Worm (Caenorhabditis elegans) whole organism, dauer: ENCODE measurements around the gene ulp-1.

ENCODE experiments used
- unc-62 ChIP-seq: sonication (generic microtip); optimal IDR thresholded peaks from 2 replicates; lab custom pipeline; 2017; ENCODE audit warnings: missing biosample characterization, missing genetic modification reagents, missing genetic modification characterization

ulp-1 gene

ce11 chrIII:5136033-5136597 is 33.5 kb downstream of the ulp-1 start, which contains the start of gene tbx-2:
tbx-2 (minus strand) TSS chrIII:5136296.
- no peak for TF ChIP-seq unc-62 (GFP tag; lab: Kevin White, UChicago)

DNA sequence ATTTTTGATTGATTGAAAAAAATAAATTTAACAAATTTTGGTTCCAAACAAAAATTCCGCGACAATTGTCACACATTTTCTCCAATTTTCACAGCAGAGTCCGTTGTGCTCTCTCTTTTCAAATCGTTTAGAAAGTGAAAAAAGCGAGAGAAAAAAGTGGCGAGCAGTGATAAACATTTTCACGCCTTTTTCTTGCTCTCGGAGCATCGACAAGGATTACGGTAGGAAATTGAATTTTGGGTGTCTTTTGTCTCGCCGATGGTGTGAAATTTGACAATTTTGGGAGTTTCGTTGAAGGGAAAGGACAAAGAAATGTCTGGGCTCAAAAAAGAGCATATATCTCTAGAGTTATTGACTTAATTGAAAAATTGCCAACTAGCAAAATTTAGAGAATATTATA is 35.1 kb downstream of the ulp-1 start:
- no peak for TF ChIP-seq unc-62 (GFP tag; lab: Kevin White, UChicago)

- TF ChIP-seq unc-62 (GFP tag; lab: Kevin White, UChicago): no peak
Measured at ce11 chrIII:5130654-5131053, 38.9 kb downstream of the ulp-1 start.

DNA sequence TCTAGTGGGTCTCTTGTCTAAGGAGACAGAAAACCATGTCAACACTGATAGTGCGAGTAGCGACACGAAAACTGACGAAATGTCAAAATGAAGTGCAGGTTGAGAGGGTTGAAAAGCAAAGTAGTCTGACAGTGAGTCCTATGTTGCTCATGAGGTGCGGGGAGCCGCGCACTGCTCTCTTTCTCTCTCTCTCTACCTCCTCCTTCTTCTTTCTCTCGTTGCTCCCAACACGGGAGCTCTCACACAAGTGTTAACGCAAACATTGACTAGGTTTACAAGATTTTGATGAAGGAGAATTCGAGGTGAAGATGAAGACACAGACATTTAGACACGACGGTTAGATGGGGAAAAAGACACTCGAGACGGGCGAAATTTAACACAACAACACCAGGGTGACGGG is 40.3 kb downstream of the ulp-1 start:
- no peak for TF ChIP-seq unc-62 (GFP tag; lab: Kevin White, UChicago)

DNA sequence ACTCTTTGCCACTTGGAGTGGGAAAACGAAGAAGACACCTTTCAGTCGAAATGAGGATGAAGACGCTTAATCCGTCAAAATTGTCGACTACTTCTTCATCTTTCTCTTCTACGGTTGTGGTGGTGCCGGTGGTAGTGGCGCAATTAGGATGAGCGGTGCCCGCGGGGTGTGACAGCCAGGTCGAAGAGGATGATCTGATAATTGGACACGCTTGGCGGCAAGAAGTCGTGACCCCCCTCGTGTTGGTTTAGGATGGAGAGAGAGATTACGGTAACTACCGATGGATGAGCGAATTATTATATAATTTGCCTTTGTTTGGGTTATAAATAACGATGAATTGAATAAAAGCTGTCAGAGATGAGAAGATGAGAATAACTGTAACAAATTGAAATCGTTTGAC is 42.6 kb downstream of the ulp-1 start:
- TF ChIP-seq unc-62 (GFP tag; lab: Kevin White, UChicago): no peak

DNA sequence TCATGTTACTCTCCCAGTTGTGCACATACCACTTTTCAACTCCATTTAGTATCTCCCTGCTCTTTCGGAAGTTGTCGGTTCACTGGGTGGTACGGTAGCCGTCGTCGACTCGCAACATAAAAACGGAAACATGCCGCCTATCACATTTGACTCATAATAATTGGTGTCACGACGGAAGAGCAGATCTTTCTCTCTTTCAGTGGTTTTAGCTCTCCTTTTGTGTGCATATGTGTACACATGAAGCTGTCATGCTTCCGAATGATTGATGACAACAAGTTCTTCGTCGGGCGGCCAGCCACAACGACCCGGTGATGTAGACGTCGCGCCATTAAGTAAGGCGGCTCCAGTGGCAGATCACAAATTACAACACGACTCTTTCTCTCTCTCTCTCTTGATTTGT is 43.8 kb downstream of the ulp-1 start:
- no peak for TF ChIP-seq unc-62 (GFP tag; lab: Kevin White, UChicago)

- TF ChIP-seq unc-62 (GFP tag; lab: Kevin White, UChicago): no peak
Measured at ce11 chrIII:5124385-5124784, 45.2 kb downstream of the ulp-1 start.

- TF ChIP-seq unc-62 (GFP tag; lab: Kevin White, UChicago): no peak
Measured at ce11 chrIII:5120593-5120992, 49.0 kb downstream of the ulp-1 start.

DNA sequence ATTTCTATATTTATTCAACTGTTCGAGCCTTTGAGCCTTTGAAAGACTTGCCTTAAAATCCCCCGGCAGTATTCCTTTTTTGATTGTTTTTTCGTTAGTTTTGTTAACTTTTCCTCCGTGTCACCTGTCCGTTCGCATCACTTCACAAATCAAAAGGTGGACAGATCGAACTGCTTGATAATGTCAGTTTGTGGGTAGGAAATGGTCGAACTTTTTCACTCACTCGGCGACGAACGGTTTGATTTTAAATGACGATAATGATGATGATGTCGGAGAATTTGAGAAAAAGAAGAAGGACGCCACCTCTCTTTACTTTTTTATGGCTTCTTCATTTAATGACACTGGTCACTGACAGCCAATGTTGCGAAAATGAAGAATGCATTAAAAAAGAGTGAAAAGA is 50.5 kb downstream of the ulp-1 start:
- TF ChIP-seq unc-62 (GFP tag; lab: Kevin White, UChicago): no peak
